Worm (Caenorhabditis elegans) whole organism, late embryonic: ENCODE results near the gene cpx-2.

Experiments used
- F13H6.1 ChIP-seq: sonication (generic microtip); optimal IDR thresholded peaks from 2 replicates; lab custom pipeline; 2016; ENCODE audit warnings: missing genetic modification characterization, missing compliant biosample characterization
- ceh-24 ChIP-seq: sonication (generic microtip); optimal IDR thresholded peaks from 2 replicates; lab custom pipeline; 2016; ENCODE audit warnings: mild to moderate bottlenecking, missing genetic modification characterization, missing compliant biosample characterization
- ceh-9 ChIP-seq: sonication (generic microtip); optimal IDR thresholded peaks from 2 replicates; lab custom pipeline; 2016; ENCODE audit warnings: mild to moderate bottlenecking, missing genetic modification characterization, inconsistent platforms, missing compliant biosample characterization
- lin-11 ChIP-seq: fragments of 200-800 bp; sonication (Bioruptor generic); optimal IDR thresholded peaks from 2 replicates; lab custom pipeline; 2018; ENCODE audit warnings: mild to moderate bottlenecking, missing genetic modification characterization, missing compliant biosample characterization
- mec-3 ChIP-seq: sonication (generic microtip); optimal IDR thresholded peaks from 2 replicates; lab custom pipeline; 2016; ENCODE audit warnings: borderline replicate concordance, missing genetic modification characterization, missing compliant biosample characterization
- nhr-232 ChIP-seq: sonication (generic microtip); optimal IDR thresholded peaks from 2 replicates; lab custom pipeline; 2016; ENCODE audit warnings: missing genetic modification characterization, missing compliant biosample characterization
- pat-9 ChIP-seq: fragments of 200-800 bp; sonication (Bioruptor generic); optimal IDR thresholded peaks from 2 replicates; lab custom pipeline; 2018; ENCODE audit warnings: mild to moderate bottlenecking, missing genetic modification characterization, moderate library complexity, missing compliant biosample characterization
- pha-4 ChIP-seq: fragments of 150-350 bp; optimal IDR thresholded peaks from 2 replicates; lab custom pipeline; 2018; ENCODE audit warnings: missing biosample characterization, missing genetic modification reagents, missing genetic modification characterization
- rnt-1 ChIP-seq: sonication (generic microtip); optimal IDR thresholded peaks from 2 replicates; lab custom pipeline; 2016; ENCODE audit warnings: missing genetic modification characterization, missing compliant biosample characterization

ce11 chrX:13115694-13116093 is 44.7 kb upstream of the cpx-2 start:
- TF ChIP-seq ceh-9 (tag; lab: Kevin White, UChicago): no peak
- TF ChIP-seq rnt-1 (tag; lab: Kevin White, UChicago): no peak
- TF ChIP-seq pat-9 (tag; lab: Kevin White, UChicago): no peak
- no peak for TF ChIP-seq nhr-232 (tag; lab: Kevin White, UChicago)
- TF ChIP-seq mec-3 (tag; lab: Kevin White, UChicago): no peak
- no peak for TF ChIP-seq ceh-24 (tag; lab: Kevin White, UChicago)
- no peak for TF ChIP-seq F13H6.1
- no peak for TF ChIP-seq lin-11
- no peak for TF ChIP-seq pha-4 (tag; lab: Kevin White, UChicago)
